Worm (Caenorhabditis elegans) whole organism, late embryonic: ENCODE results near the gene ndx-6.

Source experiments
- C08G9.2 ChIP-seq: sonication (generic microtip); optimal IDR thresholded peaks from 2 replicates; lab custom pipeline; 2016; ENCODE audit warnings: mild to moderate bottlenecking, missing genetic modification characterization, moderate library complexity, missing compliant biosample characterization
- F13H6.1 ChIP-seq: sonication (generic microtip); optimal IDR thresholded peaks from 2 replicates; lab custom pipeline; 2016; ENCODE audit warnings: missing genetic modification characterization, missing compliant biosample characterization
- ama-1 ChIP-seq: fragments of 150-350 bp; optimal IDR thresholded peaks from 2 replicates; lab custom pipeline; 2014
- ceh-14 ChIP-seq: sonication (generic microtip); optimal IDR thresholded peaks from 2 replicates; lab custom pipeline; 2016; ENCODE audit warnings: missing genotype, missing genetic modification characterization, missing compliant biosample characterization
- ceh-2 ChIP-seq: sonication (generic microtip); optimal IDR thresholded peaks from 2 replicates; lab custom pipeline; 2016; ENCODE audit warnings: missing genotype, missing genetic modification characterization, missing compliant biosample characterization
- ceh-24 ChIP-seq: sonication (generic microtip); optimal IDR thresholded peaks from 2 replicates; lab custom pipeline; 2016; ENCODE audit warnings: mild to moderate bottlenecking, missing genetic modification characterization, missing compliant biosample characterization
- ceh-31 ChIP-seq: sonication (generic microtip); optimal IDR thresholded peaks from 2 replicates; lab custom pipeline; 2016; ENCODE audit warnings: missing genetic modification characterization, missing compliant biosample characterization
- ceh-45 ChIP-seq: fragments of 200-800 bp; sonication (Bioruptor generic); IDR thresholded peaks from 2 replicates; pipeline ENCODE4 v1.3.6; 2022; ENCODE audit warnings: missing genetic modification reagents, missing genetic modification characterization, missing compliant biosample characterization
- dmd-4 ChIP-seq: sonication (generic microtip); optimal IDR thresholded peaks from 2 replicates; lab custom pipeline; 2016; ENCODE audit warnings: borderline replicate concordance, missing genetic modification characterization, missing compliant biosample characterization
- dve-1 ChIP-seq: sonication (generic microtip); optimal IDR thresholded peaks from 2 replicates; lab custom pipeline; 2017; ENCODE audit warnings: antibody characterized with exemption, mild to moderate bottlenecking, missing genetic modification characterization, missing compliant biosample characterization
- elt-2 ChIP-seq: sonication (generic microtip); optimal IDR thresholded peaks from 2 replicates; lab custom pipeline; 2016; ENCODE audit warnings: missing genetic modification reagents, missing genetic modification characterization, missing compliant biosample characterization
- ets-4 ChIP-seq: sonication (generic microtip); optimal IDR thresholded peaks from 2 replicates; lab custom pipeline; 2016; ENCODE audit warnings: missing genetic modification characterization, missing compliant biosample characterization
- eyg-1 ChIP-seq: sonication (generic microtip); optimal IDR thresholded peaks from 2 replicates; lab custom pipeline; 2016; ENCODE audit warnings: missing genotype, missing genetic modification characterization, missing compliant biosample characterization
- fkh-10 ChIP-seq: fragments of 150-350 bp; optimal IDR thresholded peaks from 2 replicates; lab custom pipeline; 2014; ENCODE audit warnings: missing biosample characterization, missing genetic modification reagents, missing genetic modification characterization
- hlh-15 ChIP-seq: sonication (generic microtip); optimal IDR thresholded peaks from 2 replicates; lab custom pipeline; 2016; ENCODE audit warnings: missing genetic modification characterization, missing compliant biosample characterization
- hlh-6 ChIP-seq: sonication (generic microtip); optimal IDR thresholded peaks from 2 replicates; lab custom pipeline; 2016; ENCODE audit warnings: missing genotype, missing genetic modification characterization, missing compliant biosample characterization
- lim-6 ChIP-seq: sonication (generic microtip); optimal IDR thresholded peaks from 2 replicates; lab custom pipeline; 2016; ENCODE audit warnings: missing genetic modification characterization, missing compliant biosample characterization
- lin-11 ChIP-seq: fragments of 200-800 bp; sonication (Bioruptor generic); optimal IDR thresholded peaks from 2 replicates; lab custom pipeline; 2018; ENCODE audit warnings: mild to moderate bottlenecking, missing genetic modification characterization, missing compliant biosample characterization
- nhr-11 ChIP-seq: fragments of 150-350 bp; optimal IDR thresholded peaks from 2 replicates; lab custom pipeline; 2014; ENCODE audit warnings: missing biosample characterization, missing genetic modification characterization
- npax-4 ChIP-seq: sonication (generic microtip); optimal IDR thresholded peaks from 2 replicates; lab custom pipeline; 2016; ENCODE audit warnings: missing genetic modification characterization, missing compliant biosample characterization
- odd-2 ChIP-seq: sonication (generic microtip); optimal IDR thresholded peaks from 2 replicates; lab custom pipeline; 2017; ENCODE audit warnings: antibody characterized with exemption, mild to moderate bottlenecking, missing genetic modification characterization, missing compliant biosample characterization
- pat-9 ChIP-seq: fragments of 200-800 bp; sonication (Bioruptor generic); optimal IDR thresholded peaks from 2 replicates; lab custom pipeline; 2018; ENCODE audit warnings: mild to moderate bottlenecking, missing genetic modification characterization, moderate library complexity, missing compliant biosample characterization
- pros-1 ChIP-seq: fragments of 150-350 bp; optimal IDR thresholded peaks from 2 replicates; lab custom pipeline; 2014; ENCODE audit warnings: missing biosample characterization, missing genetic modification reagents, missing genetic modification characterization
- ref-2 ChIP-seq: sonication (generic microtip); optimal IDR thresholded peaks from 2 replicates; lab custom pipeline; 2016; ENCODE audit warnings: missing genetic modification characterization, missing compliant biosample characterization
- rnt-1 ChIP-seq: sonication (generic microtip); optimal IDR thresholded peaks from 2 replicates; lab custom pipeline; 2016; ENCODE audit warnings: missing genetic modification characterization, missing compliant biosample characterization
- sox-2 ChIP-seq: fragments of 200-800 bp; sonication (Bioruptor generic); IDR thresholded peaks from 2 replicates; pipeline ENCODE4 v1.3.6; 2022; ENCODE audit warnings: missing genetic modification reagents, missing genetic modification characterization, missing compliant biosample characterization
- sox-4 ChIP-seq: sonication (generic microtip); optimal IDR thresholded peaks from 2 replicates; lab custom pipeline; 2017; ENCODE audit warnings: mild to moderate bottlenecking, missing genetic modification characterization, inconsistent platforms, missing compliant biosample characterization
- ttx-3 ChIP-seq: sonication (generic microtip); optimal IDR thresholded peaks from 2 replicates; lab custom pipeline; 2016; ENCODE audit warnings: missing genetic modification reagents, missing genetic modification characterization, missing compliant biosample characterization
- unc-42 ChIP-seq: sonication (generic microtip); optimal IDR thresholded peaks from 2 replicates; lab custom pipeline; 2016; ENCODE audit warnings: missing genotype, missing genetic modification characterization, missing compliant biosample characterization
- unc-86 ChIP-seq: sonication (generic microtip); optimal IDR thresholded peaks from 2 replicates; lab custom pipeline; 2016; ENCODE audit warnings: missing genetic modification characterization, missing compliant biosample characterization
- zip-5 ChIP-seq: sonication (generic microtip); optimal IDR thresholded peaks from 2 replicates; lab custom pipeline; 2016; ENCODE audit warnings: missing genetic modification characterization, missing compliant biosample characterization

ndx-6 gene

DNA sequence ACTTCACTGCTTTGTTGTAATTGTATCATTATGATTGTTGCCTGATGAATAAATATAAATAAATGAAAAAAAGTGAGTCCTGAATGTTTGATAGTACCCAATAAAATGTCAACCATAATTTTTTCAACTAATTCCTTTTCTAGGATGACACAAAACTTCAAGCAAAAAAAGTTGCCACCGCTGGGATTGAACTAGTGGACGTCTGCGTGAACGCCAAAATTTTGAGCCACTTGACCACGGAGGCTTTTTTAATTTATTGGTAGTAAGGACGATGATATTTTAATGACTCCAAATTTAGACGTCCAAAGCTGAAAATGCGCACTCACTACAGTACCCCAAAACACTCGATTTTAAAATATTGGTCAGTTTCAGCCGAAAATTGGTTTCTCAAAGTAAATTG is 36.0 kb downstream of the ndx-6 start:
- no peak for TF ChIP-seq lim-6
- TF ChIP-seq elt-2 (tag; lab: Kevin White, UChicago): peak; percentile 9

DNA sequence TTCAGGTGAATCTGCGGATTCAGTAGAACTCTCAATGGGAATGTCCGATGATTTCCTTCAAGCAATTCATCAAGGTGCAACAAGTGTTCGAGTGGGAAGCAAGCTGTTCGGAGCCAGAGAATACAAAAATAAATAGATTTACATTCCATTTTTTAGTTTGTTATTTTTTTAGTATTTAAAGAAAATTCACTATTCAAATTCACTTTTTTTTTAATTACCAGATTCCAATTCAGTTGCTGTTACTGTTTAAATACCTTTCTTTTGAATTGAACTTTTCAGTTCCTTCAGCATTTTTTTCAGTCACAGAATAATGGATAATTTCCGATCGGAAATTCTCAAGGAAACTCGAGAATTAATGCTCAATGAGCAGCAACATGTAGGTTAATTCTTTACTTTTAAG is 37.9 kb downstream of the ndx-6 start, which contains the start of gene F09E5.7:
Gene F09E5.7 (plus strand): TSS at position 301 of the 400 bp plus-strand sequence.
- no peak for TF ChIP-seq npax-4 (tag; lab: Kevin White, UChicago)
- TF ChIP-seq pat-9 (tag; lab: Kevin White, UChicago): no peak
- no peak for TF ChIP-seq F13H6.1 (tag; lab: Kevin White, UChicago)

DNA sequence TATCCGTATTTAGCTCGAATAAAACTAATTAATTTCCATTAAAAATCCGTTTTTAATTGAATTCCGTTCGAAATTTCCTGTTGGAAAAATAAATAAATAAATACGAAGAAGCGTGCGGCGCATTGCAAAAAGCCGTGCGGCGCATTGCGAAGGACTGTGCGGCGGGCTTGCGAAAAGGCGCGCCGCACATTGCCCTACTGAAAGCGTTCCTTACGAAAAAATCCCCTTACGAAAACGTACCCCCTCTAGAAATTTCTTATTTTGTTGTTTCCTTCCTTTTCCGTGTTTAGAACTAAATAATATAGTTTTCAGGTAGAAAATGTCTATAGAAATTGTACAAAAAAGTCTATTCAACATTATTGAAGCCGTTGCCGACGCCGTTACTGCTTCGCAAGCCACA is 39.3 kb downstream of the ndx-6 start, which contains the start of gene F09E5.8:
Gene F09E5.8 (plus strand): TSS at position 313 of the 400 bp plus-strand sequence.
- peak; percentile 41; the same call in 1 of the 2 replicates for TF ChIP-seq ceh-45 (GFP tag; lab: Robert Waterston, UW)
- TF ChIP-seq, all 69 proteins: peak for 1; not testable (repeated sequence) for 68

DNA sequence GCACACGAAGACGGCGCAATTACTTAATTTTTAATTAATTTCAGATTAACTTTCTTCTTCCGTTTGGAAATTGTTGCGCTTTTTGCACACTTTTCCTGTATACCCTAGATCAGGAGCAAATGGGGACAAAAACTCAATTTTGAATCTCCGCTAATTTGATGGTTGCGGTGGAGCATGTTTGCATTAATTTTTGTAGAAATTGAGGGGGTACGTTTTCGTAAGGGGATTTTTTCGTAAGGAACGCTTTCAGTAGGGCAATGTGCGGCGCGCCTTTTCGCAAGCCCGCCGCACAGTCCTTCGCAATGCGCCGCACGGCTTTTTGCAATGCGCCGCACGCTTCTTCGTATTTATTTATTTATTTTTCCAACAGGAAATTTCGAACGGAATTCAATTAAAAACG is 43.3 kb downstream of the ndx-6 start:
- TF ChIP-seq elt-2 (tag; lab: Kevin White, UChicago) (peak; percentile 23), ceh-2 (peak; percentile 22), unc-42 (tag; lab: Kevin White, UChicago) (peak; percentile 55), unc-86 (tag; lab: Kevin White, UChicago) (peak; percentile 6), ceh-45 (GFP tag; lab: Robert Waterston, UW) (peak; percentile 66), sox-2 (GFP tag; lab: Robert Waterston, UW) (peak; percentile 42; the same call in 1 of the 2 replicates), ceh-31 (tag; lab: Kevin White, UChicago) (peak; percentile 56)

DNA sequence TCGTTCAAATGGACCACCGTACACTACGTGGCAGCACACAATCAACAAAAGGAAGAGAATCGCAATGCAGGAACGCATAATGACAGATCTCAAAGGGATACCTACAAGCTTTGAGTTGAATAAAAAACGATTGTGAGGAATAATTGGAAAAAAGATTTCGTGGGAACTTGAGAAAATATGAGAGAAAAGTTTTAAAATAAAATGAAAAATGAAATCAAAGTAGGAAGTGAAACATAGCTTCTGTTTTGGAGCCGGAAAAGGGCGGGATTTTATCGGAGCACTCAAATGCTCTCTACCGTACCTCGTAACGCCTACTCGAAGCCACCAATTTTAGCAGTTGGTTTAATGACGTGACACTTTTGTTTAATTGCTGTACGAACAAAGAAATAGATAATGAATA is 44.9 kb downstream of the ndx-6 start, which contains the start of gene F09E5.14:
Gene F09E5.14 (minus strand): TSS at position 101 of the 400 bp plus-strand sequence.
- no peak for TF ChIP-seq lim-6
- TF ChIP-seq nhr-11 (tag; lab: Kevin White, UChicago): no peak
- TF ChIP-seq ets-4 (tag; lab: Kevin White, UChicago): no peak
- no peak for TF ChIP-seq ttx-3 (tag; lab: Kevin White, UChicago)
- TF ChIP-seq hlh-6 (tag; lab: Kevin White, UChicago): no peak
- TF ChIP-seq eyg-1 (tag; lab: Kevin White, UChicago): no peak

DNA sequence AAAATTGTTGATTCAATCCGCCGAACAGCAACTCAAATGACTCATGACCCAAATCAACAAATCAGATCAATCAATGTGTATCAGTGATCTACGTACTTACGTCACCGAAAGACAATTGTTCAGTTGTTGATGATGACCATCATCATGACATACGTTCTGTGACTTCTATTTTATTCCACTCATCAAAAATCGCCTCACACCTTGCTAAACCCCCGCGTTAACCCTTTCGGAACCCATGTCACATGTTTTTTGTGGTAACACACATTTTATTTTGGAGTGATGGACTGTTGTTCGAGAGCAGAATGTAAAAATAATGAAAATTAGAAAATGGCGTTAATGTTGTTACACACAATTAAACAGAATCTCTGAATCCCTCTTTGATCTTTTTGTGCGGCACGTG is 47.3 kb downstream of the ndx-6 start:
- no peak for TF ChIP-seq rnt-1 (tag; lab: Kevin White, UChicago)
- TF ChIP-seq odd-2: no peak
- TF ChIP-seq dmd-4 (tag; lab: Kevin White, UChicago): no peak
- TF ChIP-seq C08G9.2 (tag; lab: Kevin White, UChicago): no peak
- TF ChIP-seq dve-1: no peak
- TF ChIP-seq zip-5: no peak
- no peak for TF ChIP-seq ama-1 (lab: Kevin White, UChicago)
- no peak for TF ChIP-seq sox-4 (tag; lab: Kevin White, UChicago)
- no peak for TF ChIP-seq hlh-15 (tag; lab: Kevin White, UChicago)
- TF ChIP-seq fkh-10 (GFP tag; lab: Kevin White, UChicago): no peak
- TF ChIP-seq eyg-1 (tag; lab: Kevin White, UChicago): no peak
- no peak for TF ChIP-seq ttx-3 (tag; lab: Kevin White, UChicago)
- TF ChIP-seq ref-2 (tag; lab: Kevin White, UChicago): no peak
- TF ChIP-seq ceh-14: no peak
- no peak for TF ChIP-seq lim-6
- TF ChIP-seq elt-2 (tag; lab: Kevin White, UChicago): no peak
- TF ChIP-seq lin-11 (tag; lab: Kevin White, UChicago): no peak
- no peak for TF ChIP-seq npax-4 (tag; lab: Kevin White, UChicago)
- no peak for TF ChIP-seq pros-1 (tag; lab: Kevin White, UChicago)
- no peak for TF ChIP-seq ceh-24 (tag; lab: Kevin White, UChicago)
